Worm (Caenorhabditis elegans) whole organism, L2 larva: Measurements from ENCODE around the gene C17H11.4.

Experiments used
- F13H6.1 ChIP-seq: sonication (generic microtip); optimal IDR thresholded peaks from 2 replicates; lab custom pipeline; 2016; ENCODE audit warnings: missing genetic modification characterization, missing compliant biosample characterization
- R02D3.7 ChIP-seq: fragments of 150-350 bp; optimal IDR thresholded peaks from 2 replicates; lab custom pipeline; 2014; ENCODE audit warnings: missing biosample characterization, missing genetic modification characterization
- ZK546.5 ChIP-seq: sonication (generic microtip); optimal IDR thresholded peaks from 2 replicates; lab custom pipeline; 2017; ENCODE audit warnings: missing biosample characterization, missing genetic modification characterization
- blmp-1 ChIP-seq: sonication (generic microtip); optimal IDR thresholded peaks from 2 replicates; lab custom pipeline; 2017; ENCODE audit warnings: missing genetic modification characterization, mild to moderate bottlenecking, missing compliant biosample characterization, antibody characterized with exemption, moderate library complexity; ENCODE audit not compliant: insufficient read depth
- ceh-82 ChIP-seq: fragments of 150-350 bp; optimal IDR thresholded peaks from 2 replicates; lab custom pipeline; 2014; ENCODE audit warnings: missing biosample characterization, missing genetic modification characterization
- dmd-4 ChIP-seq: sonication (generic microtip); optimal IDR thresholded peaks from 2 replicates; lab custom pipeline; 2017; ENCODE audit warnings: missing biosample characterization, missing genetic modification characterization
- lin-11 ChIP-seq: fragments of 150-350 bp; sonication (generic microtip); optimal IDR thresholded peaks from 2 replicates; lab custom pipeline; 2014; ENCODE audit warnings: missing biosample characterization, missing genetic modification characterization, inconsistent platforms, mixed read lengths
- sem-4 ChIP-seq: fragments of 150-350 bp; optimal IDR thresholded peaks from 2 replicates; lab custom pipeline; 2014; ENCODE audit warnings: missing biosample characterization, missing genetic modification reagents, missing genetic modification characterization
- skn-1 ChIP-seq: sonication (generic microtip); optimal IDR thresholded peaks from 2 replicates; lab custom pipeline; 2017; ENCODE audit warnings: missing biosample characterization, missing genetic modification characterization

DNA sequence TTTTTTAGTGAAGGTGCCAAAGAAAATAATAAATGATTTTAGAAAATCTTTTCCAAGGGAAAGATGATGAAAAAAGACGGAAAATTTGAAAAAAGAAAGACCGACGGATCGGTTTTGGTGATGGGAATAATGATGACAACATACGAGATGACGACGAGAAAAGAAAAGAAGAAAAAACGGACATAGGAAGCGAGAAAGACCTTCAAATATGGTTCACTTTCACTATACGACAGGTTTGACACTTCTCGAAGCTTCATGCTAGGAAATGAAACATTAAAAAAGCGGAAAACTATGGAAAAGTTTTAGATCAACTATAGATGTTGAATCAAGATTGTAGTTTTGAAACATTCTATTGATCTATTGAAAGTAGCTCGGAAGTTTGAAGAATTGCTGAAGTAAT lies 18.8 kb upstream of the C17H11.4 start:
- no peak for TF ChIP-seq lin-11 (tag; lab: Kevin White, UChicago)
- TF ChIP-seq R02D3.7, result no peak
- TF ChIP-seq dmd-4 (tag; lab: Kevin White, UChicago), result no peak
- peak; percentile 84 for TF ChIP-seq blmp-1 (tag; lab: Kevin White, UChicago)
- TF ChIP-seq skn-1, result no peak
- no peak for TF ChIP-seq F13H6.1 (tag; lab: Kevin White, UChicago)
- no peak for TF ChIP-seq ZK546.5
- TF ChIP-seq sem-4 (tag; lab: Kevin White, UChicago), result peak; percentile 2
- TF ChIP-seq ceh-82 (tag; lab: Kevin White, UChicago), result no peak
